Worm (Caenorhabditis elegans) whole organism, L4 larva: ENCODE results near the gene Y48A6B.7.
A peak's percentile ranks its signal among the peaks of the same experiment; 100 is the strongest.

Experiments used
- F10B5.3 ChIP-seq: sonication (generic microtip); optimal IDR thresholded peaks from 2 replicates; lab custom pipeline; 2016; ENCODE audit warnings: mild to moderate bottlenecking, missing genetic modification characterization, missing compliant biosample characterization
- F49E8.2 ChIP-seq: sonication (generic microtip); optimal IDR thresholded peaks from 2 replicates; lab custom pipeline; 2016; ENCODE audit warnings: missing compliant biosample characterization, mild to moderate bottlenecking, missing genetic modification characterization, borderline replicate concordance
- T20F7.1 ChIP-seq: fragments of 200-800 bp; sonication (Bioruptor generic); optimal IDR thresholded peaks from 2 replicates; lab custom pipeline; 2018; ENCODE audit warnings: mild to moderate bottlenecking, missing genetic modification characterization, missing compliant biosample characterization
- T26A8.4 ChIP-seq: fragments of 200-800 bp; sonication (Bioruptor generic); IDR thresholded peaks from 2 replicates; pipeline ENCODE4 v1.3.6; 2022; ENCODE audit warnings: missing genetic modification characterization, missing compliant biosample characterization
- Y48G9A.11 ChIP-seq: fragments of 200-800 bp; sonication (Bioruptor generic); IDR thresholded peaks from 2 replicates; pipeline ENCODE4 v1.3.6; 2022; ENCODE audit warnings: missing genetic modification reagents, missing genetic modification characterization, missing compliant biosample characterization
- Y5F2A.4 ChIP-seq: fragments of 200-800 bp; sonication (Bioruptor generic); optimal IDR thresholded peaks from 2 replicates; lab custom pipeline; 2018; ENCODE audit warnings: mild to moderate bottlenecking, missing genetic modification characterization, missing compliant biosample characterization
- Y75B8A.6 ChIP-seq: fragments of 200-800 bp; sonication (Bioruptor generic); IDR thresholded peaks from 2 replicates; pipeline ENCODE4 v1.3.6; 2022; ENCODE audit warnings: missing genetic modification reagents, missing genetic modification characterization, missing compliant biosample characterization
- ZK337.2 ChIP-seq: fragments of 200-800 bp; sonication (Bioruptor generic); IDR thresholded peaks from 2 replicates; pipeline ENCODE4 v1.3.6; 2022; ENCODE audit warnings: missing genetic modification reagents, missing genetic modification characterization, missing compliant biosample characterization
- ZK546.5 ChIP-seq, 2 experiments: sonication (generic microtip); optimal IDR thresholded peaks; 2 replicates each; lab custom pipeline; 2017; ENCODE audit warnings: missing biosample characterization in 2 of 2, missing genetic modification characterization in 2 of 2
- ama-1 ChIP-seq: fragments of 150-350 bp; optimal IDR thresholded peaks from 2 replicates; lab custom pipeline; 2014; ENCODE audit warnings: inconsistent platforms, mixed read lengths
- ceh-20 ChIP-seq: fragments of 200-800 bp; sonication (Bioruptor generic); IDR thresholded peaks from 2 replicates; pipeline ENCODE4 v1.3.6; 2022; ENCODE audit warnings: missing genetic modification reagents, missing genetic modification characterization, missing compliant biosample characterization
- ceh-32 ChIP-seq: sonication (generic microtip); optimal IDR thresholded peaks from 2 replicates; lab custom pipeline; 2016; ENCODE audit warnings: mild to moderate bottlenecking, missing genetic modification characterization, missing compliant biosample characterization; ENCODE audit not compliant: poor library complexity
- ceh-62 ChIP-seq: sonication (generic microtip); optimal IDR thresholded peaks from 2 replicates; lab custom pipeline; 2017; ENCODE audit warnings: missing biosample characterization, missing genetic modification characterization
- cey-2 ChIP-seq: sonication (generic microtip); optimal IDR thresholded peaks from 3 replicates; lab custom pipeline; 2017; ENCODE audit warnings: missing genetic modification characterization, mild to moderate bottlenecking, missing compliant biosample characterization, antibody characterized with exemption, borderline replicate concordance; ENCODE audit not compliant: insufficient read depth
- ctbp-1 ChIP-seq: fragments of 200-800 bp; sonication (Bioruptor generic); IDR thresholded peaks from 2 replicates; pipeline ENCODE4 v1.3.6; 2022; ENCODE audit warnings: missing genetic modification reagents, missing genetic modification characterization, missing compliant biosample characterization
- daf-12 ChIP-seq: fragments of 150-350 bp; optimal IDR thresholded peaks from 2 replicates; lab custom pipeline; 2014; ENCODE audit warnings: missing biosample characterization, missing genetic modification reagents, missing genetic modification characterization
- daf-16 ChIP-seq, 3 experiments: sonication (generic microtip); optimal IDR thresholded peaks; 2 replicates each; lab custom pipeline; 2016 to 2017; ENCODE audit warnings: missing genetic modification characterization in 3 of 3, missing genetic modification reagents in 3 of 3, mild to moderate bottlenecking in 2 of 3, missing compliant biosample characterization in 2 of 3, missing biosample characterization in 1 of 3, moderate library complexity in 1 of 3
- daf-19 ChIP-seq: fragments of 200-800 bp; sonication (Bioruptor generic); conservative IDR thresholded peaks from 2 replicates; pipeline ENCODE4 v1.3.6; 2022; ENCODE audit warnings: missing genetic modification characterization, missing compliant biosample characterization
- dmd-9 ChIP-seq: fragments of 200-800 bp; sonication (Bioruptor generic); IDR thresholded peaks from 2 replicates; pipeline ENCODE4 v1.3.6; 2022; ENCODE audit warnings: missing genetic modification reagents, missing genetic modification characterization, missing compliant biosample characterization
- egl-43 ChIP-seq: fragments of 200-800 bp; sonication (Bioruptor generic); IDR thresholded peaks from 2 replicates; pipeline ENCODE4 v1.3.6; 2022; ENCODE audit warnings: missing genetic modification reagents, missing genetic modification characterization, missing compliant biosample characterization
- hif-1 ChIP-seq, 2 experiments: sonication (generic microtip); optimal IDR thresholded peaks; 2 replicates each; lab custom pipeline; 2016 to 2017; ENCODE audit warnings: missing compliant biosample characterization in 2 of 2, missing genetic modification characterization in 2 of 2, missing genetic modification reagents in 2 of 2, missing genotype in 2 of 2, mild to moderate bottlenecking in 1 of 2
- jun-1 ChIP-seq: fragments of 150-350 bp; optimal IDR thresholded peaks from 2 replicates; lab custom pipeline; 2014; ENCODE audit warnings: missing biosample characterization, missing genetic modification reagents, missing genetic modification characterization
- lim-7 ChIP-seq: fragments of 200-800 bp; sonication (Bioruptor generic); IDR thresholded peaks from 2 replicates; pipeline ENCODE4 v1.3.6; 2022; ENCODE audit warnings: missing genetic modification characterization, missing compliant biosample characterization
- lin-1 ChIP-seq: fragments of 200-800 bp; sonication (Bioruptor generic); IDR thresholded peaks from 2 replicates; pipeline ENCODE4 v1.3.6; 2022; ENCODE audit warnings: missing genetic modification reagents, missing genetic modification characterization, missing compliant biosample characterization
- lin-29 ChIP-seq: fragments of 200-800 bp; sonication (Bioruptor generic); IDR thresholded peaks from 2 replicates; pipeline ENCODE4 v1.3.6; 2022; ENCODE audit warnings: missing genetic modification reagents, missing genetic modification characterization, missing compliant biosample characterization
- lin-38 ChIP-seq: fragments of 200-800 bp; sonication (Bioruptor generic); IDR thresholded peaks from 2 replicates; pipeline ENCODE4 v1.3.6; 2022; ENCODE audit warnings: missing genetic modification reagents, missing genetic modification characterization, missing compliant biosample characterization
- lir-3 ChIP-seq: sonication (generic microtip); optimal IDR thresholded peaks from 2 replicates; lab custom pipeline; 2016; ENCODE audit warnings: mild to moderate bottlenecking, missing genetic modification characterization, missing compliant biosample characterization
- lsy-2 ChIP-seq, 2 experiments: fragments of 150-350 bp in 1 of 2; sonication (generic microtip) in 1 of 2; optimal IDR thresholded peaks; 2 replicates each; lab custom pipeline; 2014 to 2017; ENCODE audit warnings: missing biosample characterization in 2 of 2, missing genetic modification characterization in 2 of 2
- madf-9 ChIP-seq: fragments of 200-800 bp; sonication (Bioruptor generic); conservative IDR thresholded peaks from 2 replicates; pipeline ENCODE4 v1.3.6; 2022; ENCODE audit warnings: missing genetic modification reagents, missing genetic modification characterization, missing compliant biosample characterization
- mdl-1 ChIP-seq, 2 experiments: fragments of 150-350 bp in 1 of 2; sonication (generic microtip) in 1 of 2; optimal IDR thresholded peaks; 2 replicates each; lab custom pipeline; 2014 to 2017; ENCODE audit warnings: missing biosample characterization in 2 of 2, missing genetic modification characterization in 2 of 2
- mdt-29 ChIP-seq: fragments of 200-800 bp; sonication (Bioruptor generic); IDR thresholded peaks from 2 replicates; pipeline ENCODE4 v1.3.6; 2022; ENCODE audit warnings: missing genetic modification reagents, missing genetic modification characterization, missing compliant biosample characterization
- mep-1 ChIP-seq: fragments of 150-350 bp; sonication (generic microtip); optimal IDR thresholded peaks from 3 replicates; lab custom pipeline; 2014; ENCODE audit warnings: missing biosample characterization, missing genetic modification characterization
- mes-2 ChIP-seq: sonication (generic microtip); optimal IDR thresholded peaks from 2 replicates; lab custom pipeline; 2016; ENCODE audit warnings: missing genotype, mild to moderate bottlenecking, missing genetic modification characterization, missing compliant biosample characterization; ENCODE audit not compliant: poor library complexity, severe bottlenecking
- nhr-10 ChIP-seq: fragments of 150-350 bp; optimal IDR thresholded peaks from 2 replicates; lab custom pipeline; 2014; ENCODE audit warnings: missing biosample characterization, missing genetic modification characterization
- nhr-28 ChIP-seq: fragments of 150-350 bp; optimal IDR thresholded peaks from 2 replicates; lab custom pipeline; 2014; ENCODE audit warnings: missing biosample characterization, missing genetic modification characterization
- nhr-76 ChIP-seq: fragments of 150-350 bp; optimal IDR thresholded peaks from 2 replicates; lab custom pipeline; 2014; ENCODE audit warnings: missing biosample characterization, missing genetic modification characterization
- nhr-77 ChIP-seq: fragments of 150-350 bp; optimal IDR thresholded peaks from 2 replicates; lab custom pipeline; 2014; ENCODE audit warnings: missing biosample characterization, missing genetic modification characterization
- spr-3 ChIP-seq: fragments of 200-800 bp; sonication (Bioruptor generic); optimal IDR thresholded peaks from 2 replicates; lab custom pipeline; 2018; ENCODE audit warnings: mild to moderate bottlenecking, missing genetic modification characterization, missing compliant biosample characterization
- unc-62 ChIP-seq, 3 experiments: fragments of 150-350 bp in 1 of 3; sonication (generic microtip); optimal IDR thresholded peaks in 2 of 3; peaks in 1 of 3; 1 replicate in 1 of 3; 2 replicates in 2 of 3; lab custom pipeline; 2014 to 2017; ENCODE audit warnings: missing biosample characterization in 3 of 3, missing genetic modification characterization in 3 of 3, missing genetic modification reagents in 3 of 3, missing genotype in 1 of 3
- zfp-3 ChIP-seq: fragments of 200-800 bp; sonication (Bioruptor generic); conservative IDR thresholded peaks from 2 replicates; pipeline ENCODE4 v1.3.6; 2022; ENCODE audit warnings: missing genetic modification reagents, missing genetic modification characterization, missing compliant biosample characterization
- zip-11 ChIP-seq: fragments of 200-800 bp; sonication (Bioruptor generic); IDR thresholded peaks from 2 replicates; pipeline ENCODE4 v1.3.6; 2022; ENCODE audit warnings: missing genetic modification characterization, missing compliant biosample characterization

The Y48A6B.7 gene

DNA sequence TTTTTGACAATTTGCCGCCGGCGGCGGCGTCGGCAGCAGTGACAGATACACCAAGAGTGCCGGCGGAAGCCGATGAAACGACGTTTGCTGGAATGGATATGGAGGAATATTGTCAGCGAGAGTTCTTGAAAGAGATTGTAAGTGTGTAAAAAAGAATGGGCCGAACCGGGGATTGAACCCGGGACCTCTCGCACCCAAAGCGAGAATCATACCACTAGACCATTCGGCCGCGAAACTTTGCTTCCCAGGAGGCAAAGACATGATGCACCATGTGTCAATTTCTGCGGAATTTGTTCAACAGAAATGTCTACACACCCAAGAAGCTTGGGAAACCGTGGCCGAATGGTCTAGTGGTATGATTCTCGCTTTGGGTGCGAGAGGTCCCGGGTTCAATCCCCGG, 40.3 kb upstream of the Y48A6B.7 start (continued):
- peak; percentile 43 for TF ChIP-seq Y5F2A.4 (GFP tag; lab: Kevin White, UChicago)
- TF ChIP-seq egl-43: peak; percentile 95
- TF ChIP-seq lim-7 (GFP tag; lab: Robert Waterston, UW): peak; percentile 89
- no peak for TF ChIP-seq ceh-62 (tag; lab: Kevin White, UChicago)
- peak; percentile 23 to 31 for TF ChIP-seq hif-1 (tag; optimal IDR thresholded peaks at IDR 0.05; lab: Kevin White, UChicago)
- peak; percentile 87 for TF ChIP-seq zfp-3
- TF ChIP-seq lir-3 (tag; lab: Kevin White, UChicago): peak; percentile 32
- no peak for TF ChIP-seq jun-1 (tag; lab: Kevin White, UChicago)
- TF ChIP-seq nhr-10 (tag; lab: Kevin White, UChicago): no peak
- no peak for TF ChIP-seq cey-2 (tag; lab: Kevin White, UChicago)
- peak; percentile 10; the same call in 1 of the 2 replicates for TF ChIP-seq zip-11
- TF ChIP-seq daf-16 (GFP tag; optimal IDR thresholded peaks at IDR 0.05; lab: Kevin White, UChicago): peak; percentile 35 to 76
- peak; percentile 37 for TF ChIP-seq daf-16 (tag; optimal IDR thresholded peaks at IDR 0.05; lab: Kevin White, UChicago)
- no peak for TF ChIP-seq daf-19
- TF ChIP-seq Y48G9A.11 (GFP tag; lab: Robert Waterston, UW): no peak; the same call in 1 of the 2 replicates
- TF ChIP-seq nhr-28 (tag; lab: Kevin White, UChicago): peak; percentile 5
- TF ChIP-seq lin-29 (GFP tag; lab: Robert Waterston, UW): peak; percentile 82
- peak; percentile 87 for TF ChIP-seq mes-2
- peak; percentile 91 for TF ChIP-seq lin-38 (GFP tag; lab: Robert Waterston, UW)
- peak; percentile 42 to 87 for TF ChIP-seq lsy-2 (tag; optimal IDR thresholded peaks at IDR 0.05; lab: Kevin White, UChicago)
- peak; percentile 93; the same call in 1 of the 2 replicates for TF ChIP-seq Y75B8A.6 (GFP tag; lab: Robert Waterston, UW)
- TF ChIP-seq mdt-29 (GFP tag; lab: Robert Waterston, UW): peak; percentile 82
- peak; percentile 92 for TF ChIP-seq ctbp-1 (GFP tag; lab: Robert Waterston, UW)
- peak; percentile 82 for TF ChIP-seq lin-1 (GFP tag; lab: Robert Waterston, UW)
- TF ChIP-seq dmd-9 (GFP tag; lab: Robert Waterston, UW): peak; percentile 88
- peak; percentile 75 for TF ChIP-seq ZK337.2 (GFP tag; lab: Robert Waterston, UW)
- TF ChIP-seq T20F7.1: no peak
- TF ChIP-seq unc-62 (GFP tag; optimal IDR thresholded peaks at IDR 0.05 in 1 of 2; lab: Kevin White, UChicago): peak in 1 of 2 experiments; percentile 19
- TF ChIP-seq unc-62 (tag; optimal IDR thresholded peaks at IDR 0.05; lab: Kevin White, UChicago): no peak
- TF ChIP-seq ZK546.5 (tag; optimal IDR thresholded peaks at IDR 0.05; lab: Kevin White, UChicago): no peak
- TF ChIP-seq mdl-1 (tag; optimal IDR thresholded peaks at IDR 0.05; lab: Kevin White, UChicago): peak in 1 of 2 experiments; percentile 3

DNA sequence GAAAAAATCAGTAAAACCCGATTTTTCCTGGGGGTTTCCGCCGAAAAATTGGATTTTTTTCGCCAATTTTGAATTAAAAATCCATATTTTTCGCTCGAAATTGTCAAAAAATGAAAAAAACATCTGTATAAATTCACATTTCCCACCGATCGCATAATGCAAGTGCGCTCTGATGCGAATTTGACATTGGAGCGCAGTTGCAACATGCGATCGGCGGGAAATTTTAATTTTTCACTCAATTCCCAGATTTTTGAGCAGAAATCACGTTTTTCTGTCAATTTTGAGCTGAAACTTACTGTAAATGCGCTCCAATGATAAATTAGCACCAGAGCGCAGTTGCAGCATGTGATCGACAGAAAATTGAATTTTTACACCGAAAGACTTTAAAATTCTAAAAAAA, 38.2 kb upstream of the Y48A6B.7 start:
- no peak for TF ChIP-seq ceh-32 (tag; lab: Kevin White, UChicago)
- TF ChIP-seq mep-1 (tag; lab: Kevin White, UChicago): no peak
- no peak for TF ChIP-seq lir-3 (tag; lab: Kevin White, UChicago)
- TF ChIP-seq madf-9 (GFP tag; lab: Robert Waterston, UW): no peak
- peak; percentile 78 for TF ChIP-seq lin-38 (GFP tag; lab: Robert Waterston, UW)
- no peak for TF ChIP-seq daf-12 (tag; lab: Kevin White, UChicago)
- no peak for TF ChIP-seq T26A8.4 (GFP tag; lab: Robert Waterston, UW)
- TF ChIP-seq ceh-20: no peak
- no peak for TF ChIP-seq spr-3 (GFP tag; lab: Kevin White, UChicago)
- no peak for TF ChIP-seq nhr-77
- TF ChIP-seq nhr-76 (tag; lab: Kevin White, UChicago): no peak
- TF ChIP-seq nhr-28 (tag; lab: Kevin White, UChicago): no peak
- TF ChIP-seq ama-1 (lab: Kevin White, UChicago): no peak
- TF ChIP-seq Y5F2A.4 (GFP tag; lab: Kevin White, UChicago): no peak
- no peak for TF ChIP-seq F10B5.3
- peak; percentile 3 for TF ChIP-seq F49E8.2
